Worm (Caenorhabditis elegans): ENCODE measurements around the gene C33E10.8.
"Not testable (repeated sequence)": the region's sequence is repeated elsewhere in the genome, so short reads cannot be mapped to it uniquely, and the experiment has no call there.

The C33E10.8 gene

ce11 chrX:17310730-17311312 is 16.2 kb upstream of the C33E10.8 start, which contains the start of gene C53C11.4:
C53C11.4 (plus strand) TSS chrX:17310908.
- not testable (repeated sequence) for TF ChIP-seq mec-3 (tag; optimal IDR thresholded peaks at IDR 0.05; ENCODE audit: borderline replicate concordance); pha-2 (tag; optimal IDR thresholded peaks at IDR 0.05); ets-4 (tag; optimal IDR thresholded peaks at IDR 0.05)

ce11 chrX:17304920-17305319 is 10.3 kb upstream of the C33E10.8 start, which contains the start of gene C33E10.1:
C33E10.1 (plus strand) TSS chrX:17305220.
- TF ChIP-seq T23F11.4 (GFP tag; optimal IDR thresholded peaks at IDR 0.05); madf-2 (tag; optimal IDR thresholded peaks at IDR 0.05); ref-2 (tag; optimal IDR thresholded peaks at IDR 0.05): not testable (repeated sequence)

- TF ChIP-seq fkh-6 (tag; optimal IDR thresholded peaks at IDR 0.05) (no peak), unc-3 (GFP tag; conservative IDR thresholded peaks at IDR 0.05) (no peak), unc-3 (tag; optimal IDR thresholded peaks at IDR 0.05) (no peak), rnt-1 (tag; optimal IDR thresholded peaks at IDR 0.05) (no peak), ceh-9 (tag; optimal IDR thresholded peaks at IDR 0.05) (no peak), pros-1 (tag; optimal IDR thresholded peaks at IDR 0.05) (no peak), pqm-1 (tag; optimal IDR thresholded peaks at IDR 0.05) (no peak), C38D4.7 (GFP tag; optimal IDR thresholded peaks at IDR 0.05) (no peak), mec-3 (tag; optimal IDR thresholded peaks at IDR 0.05; ENCODE audit: borderline replicate concordance) (no peak), ceh-45 (GFP tag; IDR thresholded peaks at IDR 0.05) (no peak), pha-2 (tag; optimal IDR thresholded peaks at IDR 0.05) (no peak), tbx-7 (tag; optimal IDR thresholded peaks at IDR 0.05) (no peak), nhr-232 (tag; optimal IDR thresholded peaks at IDR 0.05) (no peak), hlh-13 (GFP tag; optimal IDR thresholded peaks at IDR 0.05) (no peak), ahr-1 (tag; optimal IDR thresholded peaks at IDR 0.05) (no peak), hlh-30 (tag; optimal IDR thresholded peaks at IDR 0.05; ENCODE audit: insufficient read depth) (no peak), ceh-24 (tag; optimal IDR thresholded peaks at IDR 0.05) (no peak), ceh-48 (tag; optimal IDR thresholded peaks at IDR 0.05) (no peak)
Observed at ce11 chrX:17302419-17302818, 7.8 kb upstream of the C33E10.8 start, which contains the start of gene fbxa-120. fbxa-120 (plus strand) TSS chrX:17302719.

ce11 chrX:17301900-17302299 is 7.3 kb upstream of the C33E10.8 start, which contains the start of gene C33E10.10:
C33E10.10 (minus strand) TSS chrX:17302000.
- no peak for TF ChIP-seq ets-4 (tag; optimal IDR thresholded peaks at IDR 0.05)
- TF ChIP-seq rnt-1 (tag; optimal IDR thresholded peaks at IDR 0.05): no peak
- TF ChIP-seq C38D4.7 (GFP tag; optimal IDR thresholded peaks at IDR 0.05): no peak
- TF ChIP-seq unc-86 (tag; optimal IDR thresholded peaks at IDR 0.05): no peak
- TF ChIP-seq F13H6.1 (tag; optimal IDR thresholded peaks at IDR 0.05): no peak
- no peak for TF ChIP-seq ceh-48 (tag; optimal IDR thresholded peaks at IDR 0.05)
- TF ChIP-seq sox-4 (tag; optimal IDR thresholded peaks at IDR 0.05): no peak
- no peak for TF ChIP-seq che-1 (tag; optimal IDR thresholded peaks at IDR 0.05)
- no peak for TF ChIP-seq npax-4 (tag; optimal IDR thresholded peaks at IDR 0.05)
- no peak for TF ChIP-seq unc-55 (GFP tag; optimal IDR thresholded peaks at IDR 0.05)
- no peak for TF ChIP-seq pha-2 (tag; optimal IDR thresholded peaks at IDR 0.05)
- no peak for TF ChIP-seq ama-1 (optimal IDR thresholded peaks at IDR 0.05)
- TF ChIP-seq lin-11 (tag; optimal IDR thresholded peaks at IDR 0.05): no peak

DNA sequence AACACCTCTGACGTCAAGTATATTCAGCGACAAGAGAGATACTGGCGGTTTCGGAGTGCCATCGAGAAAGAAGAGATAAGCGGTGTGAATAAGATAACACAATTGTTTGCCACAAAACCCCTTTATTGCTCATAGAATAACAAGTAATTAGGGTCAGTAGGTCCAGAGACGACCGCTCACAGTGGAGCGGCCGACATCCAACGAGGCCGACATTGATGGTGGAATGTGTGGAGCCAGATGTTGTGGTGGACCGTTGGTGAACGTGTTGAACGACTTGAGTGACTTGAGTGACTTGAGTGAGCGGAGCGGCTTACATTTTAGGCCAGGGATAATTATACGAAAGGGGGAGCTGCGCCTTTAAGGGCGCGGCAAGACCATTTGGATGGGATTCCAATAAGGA is 6.1 kb upstream of the C33E10.8 start:
- TF ChIP-seq elt-2 (tag; optimal IDR thresholded peaks at IDR 0.05): peak; percentile 68
- no peak for TF ChIP-seq pat-9 (tag; optimal IDR thresholded peaks at IDR 0.05)

ce11 chrX:17297408-17297807 is 2.8 kb upstream of the C33E10.8 start:
- TF ChIP-seq tbx-2 (tag; optimal IDR thresholded peaks at IDR 0.05): no peak
- no peak for TF ChIP-seq dmd-4 (tag; optimal IDR thresholded peaks at IDR 0.05; ENCODE audit: borderline replicate concordance)
- TF ChIP-seq ttx-3 (tag; optimal IDR thresholded peaks at IDR 0.05): no peak
- no peak for TF ChIP-seq ceh-22 (tag; optimal IDR thresholded peaks at IDR 0.05)
- no peak for TF ChIP-seq sox-2 (GFP tag; IDR thresholded peaks at IDR 0.05)
- TF ChIP-seq hlh-6 (tag; optimal IDR thresholded peaks at IDR 0.05): no peak
- no peak for TF ChIP-seq unc-86 (tag; optimal IDR thresholded peaks at IDR 0.05)
- TF ChIP-seq ceh-2 (tag; optimal IDR thresholded peaks at IDR 0.05): no peak
- no peak for TF ChIP-seq tbx-7 (tag; optimal IDR thresholded peaks at IDR 0.05)
- no peak for TF ChIP-seq T23F11.4 (GFP tag; optimal IDR thresholded peaks at IDR 0.05)
- no peak for TF ChIP-seq C08G9.2 (tag; optimal IDR thresholded peaks at IDR 0.05)
- no peak for TF ChIP-seq ceh-34 (tag; optimal IDR thresholded peaks at IDR 0.05)
- TF ChIP-seq syd-9 (tag; optimal IDR thresholded peaks at IDR 0.05): no peak
- no peak for TF ChIP-seq hlh-15 (tag; optimal IDR thresholded peaks at IDR 0.05)
- TF ChIP-seq ceh-45 (GFP tag; IDR thresholded peaks at IDR 0.05): no peak

All from whole organism, late embryonic.